Worm (Caenorhabditis elegans) whole organism, L3 larva: ENCODE measurements around the gene acox-1.5.

Experiments
- R02D3.7 ChIP-seq: fragments of 150-350 bp; optimal IDR thresholded peaks from 2 replicates; lab custom pipeline; 2014; ENCODE audit warnings: missing biosample characterization, missing genetic modification characterization
- aly-2 ChIP-seq: fragments of 150-350 bp; optimal IDR thresholded peaks from 2 replicates; lab custom pipeline; 2014; ENCODE audit warnings: missing biosample characterization, missing genetic modification characterization
- ceh-28 ChIP-seq: fragments of 150-350 bp; optimal IDR thresholded peaks from 2 replicates; lab custom pipeline; 2014; ENCODE audit warnings: missing biosample characterization, missing genetic modification reagents, missing genetic modification characterization
- ceh-9 ChIP-seq: sonication (generic microtip); optimal IDR thresholded peaks from 2 replicates; lab custom pipeline; 2018; ENCODE audit warnings: missing biosample characterization, missing genetic modification characterization
- egl-27 ChIP-seq: sonication (generic microtip); optimal IDR thresholded peaks from 4 replicates; lab custom pipeline; 2017; ENCODE audit warnings: missing biosample characterization, missing genetic modification reagents, missing genetic modification characterization
- egl-5 ChIP-seq: fragments of 150-350 bp; optimal IDR thresholded peaks from 2 replicates; lab custom pipeline; 2017; ENCODE audit warnings: missing biosample characterization, missing genetic modification reagents, missing genetic modification characterization, inconsistent platforms
- elt-2 ChIP-seq: sonication (generic microtip); optimal IDR thresholded peaks from 2 replicates; lab custom pipeline; 2016; ENCODE audit warnings: missing genetic modification reagents, mild to moderate bottlenecking, missing genetic modification characterization, missing compliant biosample characterization
- elt-3 ChIP-seq, 3 experiments: fragments of 150-350 bp in 1 of 3; sonication (generic microtip) in 2 of 3; optimal IDR thresholded peaks; 2 replicates in 2 of 3; 4 replicates in 1 of 3; lab custom pipeline; 2014 to 2017; ENCODE audit warnings: missing biosample characterization in 3 of 3, missing genetic modification characterization in 3 of 3
- eor-1 ChIP-seq, 2 experiments: fragments of 150-350 bp; optimal IDR thresholded peaks; 2 replicates each; lab custom pipeline; 2014 to 2018; ENCODE audit warnings: missing biosample characterization in 2 of 2, missing genetic modification characterization in 2 of 2
- fkh-10 ChIP-seq: sonication (generic microtip); optimal IDR thresholded peaks from 2 replicates; lab custom pipeline; 2017; ENCODE audit warnings: missing biosample characterization, missing genetic modification reagents, missing genetic modification characterization
- fkh-2 ChIP-seq: fragments of 150-350 bp; optimal IDR thresholded peaks from 2 replicates; lab custom pipeline; 2014; ENCODE audit warnings: missing biosample characterization, missing genetic modification reagents, missing genetic modification characterization
- lin-15B ChIP-seq: fragments of 150-350 bp; optimal IDR thresholded peaks from 2 replicates; lab custom pipeline; 2014; ENCODE audit warnings: missing biosample characterization, missing genetic modification characterization
- lin-39 ChIP-seq: fragments of 150-350 bp; optimal IDR thresholded peaks from 2 replicates; lab custom pipeline; 2018; ENCODE audit warnings: missing biosample characterization, missing genetic modification reagents, missing genetic modification characterization
- lsy-12 ChIP-seq: sonication (generic microtip); optimal IDR thresholded peaks from 2 replicates; lab custom pipeline; 2016; ENCODE audit warnings: mild to moderate bottlenecking, missing genetic modification characterization, missing compliant biosample characterization
- mdl-1 ChIP-seq: fragments of 150-350 bp; optimal IDR thresholded peaks from 2 replicates; lab custom pipeline; 2014; ENCODE audit warnings: missing biosample characterization, missing genetic modification characterization
- nfya-1 ChIP-seq: sonication (generic microtip); optimal IDR thresholded peaks from 2 replicates; lab custom pipeline; 2017; ENCODE audit warnings: missing genetic modification characterization, mild to moderate bottlenecking, missing compliant biosample characterization, antibody characterized with exemption, moderate library complexity; ENCODE audit not compliant: insufficient read depth
- nhr-11 ChIP-seq: fragments of 150-350 bp; optimal IDR thresholded peaks from 2 replicates; lab custom pipeline; 2014; ENCODE audit warnings: missing biosample characterization, missing genetic modification characterization
- nhr-12 ChIP-seq: fragments of 150-350 bp; optimal IDR thresholded peaks from 2 replicates; lab custom pipeline; 2014; ENCODE audit warnings: missing biosample characterization, missing genetic modification characterization
- nhr-23 ChIP-seq: fragments of 150-350 bp; optimal IDR thresholded peaks from 2 replicates; lab custom pipeline; 2014; ENCODE audit warnings: missing biosample characterization, missing genetic modification reagents, missing genetic modification characterization
- nhr-25 ChIP-seq: sonication (generic microtip); optimal IDR thresholded peaks from 2 replicates; lab custom pipeline; 2017; ENCODE audit warnings: missing biosample characterization, missing genetic modification characterization
- nhr-28 ChIP-seq: fragments of 150-350 bp; optimal IDR thresholded peaks from 2 replicates; lab custom pipeline; 2014; ENCODE audit warnings: missing biosample characterization, missing genetic modification characterization
- nhr-43 ChIP-seq: sonication (generic microtip); optimal IDR thresholded peaks from 2 replicates; lab custom pipeline; 2016; ENCODE audit warnings: mild to moderate bottlenecking, missing genetic modification characterization, missing compliant biosample characterization; ENCODE audit not compliant: poor library complexity, severe bottlenecking
- nhr-67 ChIP-seq: fragments of 150-350 bp; optimal IDR thresholded peaks from 2 replicates; lab custom pipeline; 2014; ENCODE audit warnings: missing biosample characterization, missing genetic modification characterization
- nhr-77 ChIP-seq: fragments of 150-350 bp; optimal IDR thresholded peaks from 2 replicates; lab custom pipeline; 2014; ENCODE audit warnings: missing biosample characterization, missing genetic modification characterization
- pha-4 ChIP-seq: fragments of 150-350 bp; optimal IDR thresholded peaks from 2 replicates; lab custom pipeline; 2014; ENCODE audit warnings: missing biosample characterization, missing genetic modification reagents, missing genetic modification characterization
- skn-1 ChIP-seq: fragments of 150-350 bp; optimal IDR thresholded peaks from 2 replicates; lab custom pipeline; 2014; ENCODE audit warnings: missing biosample characterization, missing genetic modification characterization
- snpc-4 ChIP-seq: fragments of 150-350 bp; optimal IDR thresholded peaks from 2 replicates; lab custom pipeline; 2014; ENCODE audit warnings: missing biosample characterization, missing genetic modification characterization
- tbx-2 ChIP-seq: sonication (generic microtip); optimal IDR thresholded peaks from 2 replicates; lab custom pipeline; 2016; ENCODE audit warnings: mild to moderate bottlenecking, missing genetic modification characterization, missing compliant biosample characterization
- unc-39 ChIP-seq: sonication (generic microtip); optimal IDR thresholded peaks from 4 replicates; lab custom pipeline; 2017; ENCODE audit warnings: missing biosample characterization, missing genetic modification characterization
- unc-62 ChIP-seq: fragments of 150-350 bp; sonication (generic microtip); optimal IDR thresholded peaks from 4 replicates; lab custom pipeline; 2014; ENCODE audit warnings: missing biosample characterization, missing genetic modification reagents, missing genetic modification characterization
- zag-1 ChIP-seq: fragments of 150-350 bp; optimal IDR thresholded peaks from 2 replicates; lab custom pipeline; 2014; ENCODE audit warnings: missing biosample characterization, missing genetic modification characterization
- ztf-4 ChIP-seq: fragments of 150-350 bp; optimal IDR thresholded peaks from 2 replicates; lab custom pipeline; 2014; ENCODE audit warnings: missing biosample characterization, missing genetic modification characterization

The acox-1.5 gene

ce11 chrIII:9580039-9580891, 11.7 kb downstream of the acox-1.5 start, which contains the start of gene ced-7:
TSS of gene ced-7 (minus strand) at chrIII:9580089.
- TF ChIP-seq elt-3 (tag; optimal IDR thresholded peaks at IDR 0.05; lab: Kevin White, UChicago) (no peak), snpc-4 (tag; lab: Kevin White, UChicago) (peak; percentile 27), zag-1 (tag; lab: Kevin White, UChicago) (no peak), nfya-1 (tag; lab: Kevin White, UChicago) (peak; percentile 46), lin-15B (tag; lab: Kevin White, UChicago) (peak; percentile 67), pha-4 (tag; lab: Kevin White, UChicago) (peak; percentile 19), ztf-4 (no peak), ceh-28 (tag; lab: Kevin White, UChicago) (peak; percentile 12), lin-39 (peak; percentile 22)

- TF ChIP-seq nfya-1 (tag; lab: Kevin White, UChicago) (peak; percentile 100), fkh-10 (GFP tag; lab: Kevin White, UChicago) (no peak), lin-15B (tag; lab: Kevin White, UChicago) (peak; percentile 45)
Observed at ce11 chrIII:9570869-9571268, 21.1 kb downstream of the acox-1.5 start.

- TF ChIP-seq lsy-12 (no peak), lin-15B (tag; lab: Kevin White, UChicago) (no peak), zag-1 (tag; lab: Kevin White, UChicago) (no peak), mdl-1 (no peak), unc-39 (tag; lab: Kevin White, UChicago) (no peak), elt-2 (tag; lab: Kevin White, UChicago) (no peak), skn-1 (tag; lab: Kevin White, UChicago) (no peak), pha-4 (tag; lab: Kevin White, UChicago) (no peak), nhr-28 (no peak), tbx-2 (tag; lab: Kevin White, UChicago) (no peak), nhr-12 (no peak), unc-62 (GFP tag; lab: Kevin White, UChicago) (no peak), ztf-4 (no peak), nhr-23 (tag; lab: Kevin White, UChicago) (no peak), nhr-43 (tag; lab: Kevin White, UChicago) (no peak)
Observed at ce11 chrIII:9568451-9568850, 23.5 kb downstream of the acox-1.5 start, which contains the start of gene C48B4.13. TSS of gene C48B4.13 (plus strand) at chrIII:9568751.

DNA sequence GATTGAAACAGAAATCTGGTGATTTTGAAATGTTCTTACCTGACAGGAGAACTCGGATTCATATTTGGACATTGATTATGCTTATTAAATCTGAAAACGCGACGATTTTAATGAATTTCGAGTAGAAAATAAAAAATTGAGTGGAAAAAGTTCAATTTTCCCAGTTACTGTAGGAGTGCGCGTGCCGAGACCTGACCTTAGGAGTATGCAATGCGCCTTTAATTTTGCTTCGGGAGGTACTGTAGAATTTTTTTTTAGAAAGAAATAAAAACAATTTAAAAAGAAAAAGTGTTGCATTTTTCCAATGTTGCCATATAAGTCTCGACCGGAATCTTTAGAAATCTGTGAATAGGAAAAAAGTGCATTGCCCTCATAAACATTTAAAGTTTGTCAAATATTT, 26.0 kb downstream of the acox-1.5 start, which contains the start of gene C48B4.11:
Gene C48B4.11, minus strand, starts transcription at position 143 of the 400 bp plus-strand sequence.
- TF ChIP-seq skn-1 (tag; lab: Kevin White, UChicago) (no peak), lsy-12 (no peak), eor-1 (tag; optimal IDR thresholded peaks at IDR 0.05; lab: Kevin White, UChicago) (no peak), egl-27 (tag; lab: Kevin White, UChicago) (no peak), ceh-9 (tag; lab: Kevin White, UChicago) (no peak), unc-62 (GFP tag; lab: Kevin White, UChicago) (no peak), nhr-25 (tag; lab: Kevin White, UChicago) (no peak), unc-39 (tag; lab: Kevin White, UChicago) (no peak), aly-2 (no peak), R02D3.7 (tag; lab: Kevin White, UChicago) (no peak), fkh-2 (tag; lab: Kevin White, UChicago) (no peak), nhr-43 (tag; lab: Kevin White, UChicago) (no peak), nhr-67 (tag; lab: Kevin White, UChicago) (no peak), nhr-23 (tag; lab: Kevin White, UChicago) (no peak), egl-5 (no peak), ceh-28 (tag; lab: Kevin White, UChicago) (no peak)

ce11 chrIII:9564410-9564809, 27.6 kb downstream of the acox-1.5 start, which contains the start of gene C48B4.10:
TSS of gene C48B4.10 (minus strand) at chrIII:9564510.
- TF ChIP-seq egl-27 (tag; lab: Kevin White, UChicago) (no peak), unc-62 (GFP tag; lab: Kevin White, UChicago) (no peak), lsy-12 (no peak), aly-2 (no peak), nhr-43 (tag; lab: Kevin White, UChicago) (no peak), ztf-4 (no peak), elt-2 (tag; lab: Kevin White, UChicago) (no peak), nhr-77 (tag; lab: Kevin White, UChicago) (no peak), snpc-4 (tag; lab: Kevin White, UChicago) (no peak), egl-5 (no peak), nhr-11 (tag; lab: Kevin White, UChicago) (no peak), fkh-10 (GFP tag; lab: Kevin White, UChicago) (no peak)
